Worm (Caenorhabditis elegans) whole organism, L4/young adult: ENCODE results near the gene msp-36.

ENCODE experiments used
- W03F9.2 ChIP-seq: fragments of 150-350 bp; optimal IDR thresholded peaks from 2 replicates; lab custom pipeline; 2014; ENCODE audit warnings: missing biosample characterization, missing genetic modification characterization
- him-1 ChIP-seq: sonication (generic microtip); optimal IDR thresholded peaks from 2 replicates; lab custom pipeline; 2016; ENCODE audit warnings: missing genotype, missing genetic modification reagents, missing genetic modification characterization, missing compliant biosample characterization

DNA sequence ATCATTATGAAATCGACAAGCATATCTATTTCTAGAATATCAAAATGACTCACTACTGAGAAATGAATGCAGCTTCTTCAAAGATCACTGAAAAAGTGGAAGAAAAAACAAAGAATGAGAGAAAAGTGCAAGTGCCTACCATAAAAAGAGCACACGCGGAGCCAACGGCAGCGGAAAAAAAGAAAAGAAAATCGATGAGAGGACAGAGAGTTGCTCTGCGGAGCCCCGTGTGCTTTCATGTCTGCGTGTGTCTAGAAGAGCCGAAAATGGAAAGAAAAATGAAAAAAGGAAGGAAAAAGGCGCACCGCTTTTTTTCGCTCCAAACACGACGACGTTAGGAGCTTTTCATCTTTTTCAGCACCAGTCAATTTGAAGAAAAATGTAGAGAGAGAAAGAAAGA is 32.5 kb upstream of the msp-36 start, which contains the start of gene ipla-7:
- TF ChIP-seq W03F9.2 (tag; lab: Kevin White, UChicago) (no peak), him-1 (tag; lab: Kevin White, UChicago) (no peak)
